Worm (Caenorhabditis elegans) whole organism, L3 larva: ENCODE data around the gene ttr-43.

Experiments used
- ZK546.5 ChIP-seq: sonication (generic microtip); optimal IDR thresholded peaks from 2 replicates; lab custom pipeline; 2017; ENCODE audit warnings: missing biosample characterization, missing genetic modification characterization
- ama-1 ChIP-seq: fragments of 150-350 bp; optimal IDR thresholded peaks from 2 replicates; lab custom pipeline; 2018
- elt-3 ChIP-seq, 3 experiments: fragments of 150-350 bp in 1 of 3; sonication (generic microtip) in 2 of 3; optimal IDR thresholded peaks; 2 replicates in 2 of 3; 4 replicates in 1 of 3; lab custom pipeline; 2014 to 2017; ENCODE audit warnings: missing biosample characterization in 3 of 3, missing genetic modification characterization in 3 of 3
- eor-1 ChIP-seq, 2 experiments: fragments of 150-350 bp; optimal IDR thresholded peaks; 2 replicates each; lab custom pipeline; 2014 to 2018; ENCODE audit warnings: missing biosample characterization in 2 of 2, missing genetic modification characterization in 2 of 2
- fkh-2 ChIP-seq: fragments of 150-350 bp; optimal IDR thresholded peaks from 2 replicates; lab custom pipeline; 2014; ENCODE audit warnings: missing biosample characterization, missing genetic modification reagents, missing genetic modification characterization
- hmg-11 ChIP-seq: sonication (generic microtip); optimal IDR thresholded peaks from 2 replicates; lab custom pipeline; 2016; ENCODE audit warnings: missing genetic modification characterization, missing compliant biosample characterization
- jun-1 ChIP-seq: fragments of 150-350 bp; optimal IDR thresholded peaks from 2 replicates; lab custom pipeline; 2014; ENCODE audit warnings: missing biosample characterization, missing genetic modification reagents, missing genetic modification characterization
- lin-39 ChIP-seq: fragments of 150-350 bp; optimal IDR thresholded peaks from 2 replicates; lab custom pipeline; 2018; ENCODE audit warnings: missing biosample characterization, missing genetic modification reagents, missing genetic modification characterization
- nhr-12 ChIP-seq: fragments of 150-350 bp; optimal IDR thresholded peaks from 2 replicates; lab custom pipeline; 2014; ENCODE audit warnings: missing biosample characterization, missing genetic modification characterization
- nhr-28 ChIP-seq: fragments of 150-350 bp; optimal IDR thresholded peaks from 2 replicates; lab custom pipeline; 2014; ENCODE audit warnings: missing biosample characterization, missing genetic modification characterization
- nhr-76 ChIP-seq: fragments of 150-350 bp; sonication (generic microtip); optimal IDR thresholded peaks from 5 replicates; lab custom pipeline; 2014; ENCODE audit warnings: missing biosample characterization, missing genetic modification characterization
- pha-4 ChIP-seq: fragments of 150-350 bp; optimal IDR thresholded peaks from 2 replicates; lab custom pipeline; 2014; ENCODE audit warnings: missing biosample characterization, missing genetic modification reagents, missing genetic modification characterization
- skn-1 ChIP-seq: fragments of 150-350 bp; optimal IDR thresholded peaks from 2 replicates; lab custom pipeline; 2014; ENCODE audit warnings: missing biosample characterization, missing genetic modification characterization
- ztf-4 ChIP-seq: fragments of 150-350 bp; optimal IDR thresholded peaks from 2 replicates; lab custom pipeline; 2014; ENCODE audit warnings: missing biosample characterization, missing genetic modification characterization

DNA sequence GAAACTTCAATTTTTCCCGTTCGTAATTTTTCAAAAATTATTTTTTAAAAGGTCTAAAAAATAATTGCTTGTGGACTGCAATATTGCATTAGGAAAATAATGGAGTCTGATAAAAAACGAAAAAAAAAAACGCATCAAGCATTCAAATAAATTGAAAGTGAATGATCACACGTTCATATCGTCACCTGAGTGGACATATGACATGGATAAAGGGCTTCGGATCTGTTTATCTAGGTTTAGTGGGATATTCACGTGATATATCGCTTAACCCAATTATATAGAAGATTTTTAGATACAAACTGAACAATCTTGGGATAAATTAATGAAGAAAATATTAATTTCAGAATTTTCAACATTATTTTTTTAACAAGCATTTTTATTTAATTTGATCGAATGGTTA is 39.7 kb downstream of the ttr-43 start:
- TF ChIP-seq nhr-12 (tag; lab: Kevin White, UChicago) (no peak), ZK546.5 (tag; lab: Kevin White, UChicago) (no peak), lin-39 (no peak), nhr-28 (tag; lab: Kevin White, UChicago) (no peak), elt-3 (tag; optimal IDR thresholded peaks at IDR 0.05; lab: Kevin White, UChicago) (no peak), skn-1 (tag; lab: Kevin White, UChicago) (no peak), nhr-76 (no peak), ztf-4 (no peak), hmg-11 (tag; lab: Kevin White, UChicago) (no peak), fkh-2 (tag; lab: Kevin White, UChicago) (no peak), ama-1 (lab: Kevin White, UChicago) (no peak), pha-4 (no peak), jun-1 (tag; lab: Kevin White, UChicago) (no peak), eor-1 (tag; optimal IDR thresholded peaks at IDR 0.05; lab: Kevin White, UChicago) (no peak)
